Worm (Caenorhabditis elegans) whole organism, L3 larva: ENCODE results near the gene C09E7.10.

Experiments used
- ZK546.5 ChIP-seq: sonication (generic microtip); optimal IDR thresholded peaks from 2 replicates; lab custom pipeline; 2017; ENCODE audit warnings: missing biosample characterization, missing genetic modification characterization
- ceh-16 ChIP-seq: sonication (generic microtip); optimal IDR thresholded peaks from 2 replicates; lab custom pipeline; 2017; ENCODE audit warnings: missing biosample characterization, missing genetic modification characterization
- ceh-28 ChIP-seq: fragments of 150-350 bp; optimal IDR thresholded peaks from 2 replicates; lab custom pipeline; 2014; ENCODE audit warnings: missing biosample characterization, missing genetic modification reagents, missing genetic modification characterization
- ceh-82 ChIP-seq: fragments of 150-350 bp; optimal IDR thresholded peaks from 2 replicates; lab custom pipeline; 2014; ENCODE audit warnings: missing biosample characterization, missing genetic modification characterization
- daf-12 ChIP-seq: fragments of 150-350 bp; optimal IDR thresholded peaks from 2 replicates; lab custom pipeline; 2014; ENCODE audit warnings: missing biosample characterization, missing genetic modification reagents, missing genetic modification characterization
- egl-27 ChIP-seq: sonication (generic microtip); optimal IDR thresholded peaks from 4 replicates; lab custom pipeline; 2017; ENCODE audit warnings: missing biosample characterization, missing genetic modification reagents, missing genetic modification characterization
- egl-5 ChIP-seq: fragments of 150-350 bp; optimal IDR thresholded peaks from 2 replicates; lab custom pipeline; 2017; ENCODE audit warnings: missing biosample characterization, missing genetic modification reagents, missing genetic modification characterization, inconsistent platforms
- elt-1 ChIP-seq: fragments of 150-350 bp; optimal IDR thresholded peaks from 2 replicates; lab custom pipeline; 2014; ENCODE audit warnings: missing biosample characterization, missing genetic modification characterization
- elt-2 ChIP-seq: sonication (generic microtip); optimal IDR thresholded peaks from 2 replicates; lab custom pipeline; 2016; ENCODE audit warnings: missing genetic modification reagents, mild to moderate bottlenecking, missing genetic modification characterization, missing compliant biosample characterization
- eor-1 ChIP-seq, 2 experiments: fragments of 150-350 bp; optimal IDR thresholded peaks; 2 replicates each; lab custom pipeline; 2014 to 2018; ENCODE audit warnings: missing biosample characterization in 2 of 2, missing genetic modification characterization in 2 of 2
- fkh-10 ChIP-seq: sonication (generic microtip); optimal IDR thresholded peaks from 2 replicates; lab custom pipeline; 2017; ENCODE audit warnings: missing biosample characterization, missing genetic modification reagents, missing genetic modification characterization
- hmg-11 ChIP-seq: sonication (generic microtip); optimal IDR thresholded peaks from 2 replicates; lab custom pipeline; 2016; ENCODE audit warnings: missing genetic modification characterization, missing compliant biosample characterization
- jun-1 ChIP-seq: fragments of 150-350 bp; optimal IDR thresholded peaks from 2 replicates; lab custom pipeline; 2014; ENCODE audit warnings: missing biosample characterization, missing genetic modification reagents, missing genetic modification characterization
- lin-15B ChIP-seq: fragments of 150-350 bp; optimal IDR thresholded peaks from 2 replicates; lab custom pipeline; 2014; ENCODE audit warnings: missing biosample characterization, missing genetic modification characterization
- lsy-12 ChIP-seq: sonication (generic microtip); optimal IDR thresholded peaks from 2 replicates; lab custom pipeline; 2016; ENCODE audit warnings: mild to moderate bottlenecking, missing genetic modification characterization, missing compliant biosample characterization
- nfya-1 ChIP-seq: sonication (generic microtip); optimal IDR thresholded peaks from 2 replicates; lab custom pipeline; 2017; ENCODE audit warnings: missing genetic modification characterization, mild to moderate bottlenecking, missing compliant biosample characterization, antibody characterized with exemption, moderate library complexity; ENCODE audit not compliant: insufficient read depth
- nhr-12 ChIP-seq: fragments of 150-350 bp; optimal IDR thresholded peaks from 2 replicates; lab custom pipeline; 2014; ENCODE audit warnings: missing biosample characterization, missing genetic modification characterization
- nhr-23 ChIP-seq: fragments of 150-350 bp; optimal IDR thresholded peaks from 2 replicates; lab custom pipeline; 2014; ENCODE audit warnings: missing biosample characterization, missing genetic modification reagents, missing genetic modification characterization
- nhr-25 ChIP-seq: sonication (generic microtip); optimal IDR thresholded peaks from 2 replicates; lab custom pipeline; 2017; ENCODE audit warnings: missing biosample characterization, missing genetic modification characterization
- nhr-43 ChIP-seq: sonication (generic microtip); optimal IDR thresholded peaks from 2 replicates; lab custom pipeline; 2016; ENCODE audit warnings: mild to moderate bottlenecking, missing genetic modification characterization, missing compliant biosample characterization; ENCODE audit not compliant: poor library complexity, severe bottlenecking
- nhr-67 ChIP-seq: fragments of 150-350 bp; optimal IDR thresholded peaks from 2 replicates; lab custom pipeline; 2014; ENCODE audit warnings: missing biosample characterization, missing genetic modification characterization
- pha-4 ChIP-seq: fragments of 150-350 bp; optimal IDR thresholded peaks from 2 replicates; lab custom pipeline; 2014; ENCODE audit warnings: missing biosample characterization, missing genetic modification reagents, missing genetic modification characterization
- pqm-1 ChIP-seq: fragments of 150-350 bp; optimal IDR thresholded peaks from 2 replicates; lab custom pipeline; 2017; ENCODE audit warnings: missing biosample characterization, missing genetic modification characterization, inconsistent platforms
- sea-2 ChIP-seq: fragments of 150-350 bp; sonication (generic microtip); optimal IDR thresholded peaks from 4 replicates; lab custom pipeline; 2014; ENCODE audit warnings: missing biosample characterization, missing genetic modification reagents, missing genetic modification characterization
- snpc-4 ChIP-seq: fragments of 150-350 bp; optimal IDR thresholded peaks from 2 replicates; lab custom pipeline; 2014; ENCODE audit warnings: missing biosample characterization, missing genetic modification characterization
- tbx-2 ChIP-seq: sonication (generic microtip); optimal IDR thresholded peaks from 2 replicates; lab custom pipeline; 2016; ENCODE audit warnings: mild to moderate bottlenecking, missing genetic modification characterization, missing compliant biosample characterization
- unc-39 ChIP-seq: sonication (generic microtip); optimal IDR thresholded peaks from 4 replicates; lab custom pipeline; 2017; ENCODE audit warnings: missing biosample characterization, missing genetic modification characterization
- ztf-11 ChIP-seq: fragments of 150-350 bp; optimal IDR thresholded peaks from 2 replicates; lab custom pipeline; 2014; ENCODE audit warnings: missing biosample characterization, missing genetic modification characterization

Gene C09E7.10

DNA sequence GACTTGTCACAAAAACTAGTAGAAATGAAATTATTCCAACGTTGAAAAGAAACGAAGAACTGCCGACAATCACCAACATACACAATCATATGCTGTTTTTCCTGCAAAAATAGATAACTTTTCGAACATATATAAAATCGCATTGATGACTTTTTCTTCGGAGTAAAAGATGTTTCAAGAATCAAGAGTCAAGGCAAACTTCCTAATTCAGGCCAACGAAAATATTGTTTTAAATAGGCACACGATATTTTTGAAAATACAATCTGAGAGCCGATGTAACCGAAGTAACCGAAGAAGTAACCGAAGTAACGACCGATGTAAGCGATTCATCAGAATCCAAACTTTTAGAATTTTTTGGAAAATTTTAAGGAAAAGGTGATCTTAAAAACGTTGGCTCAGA lies at the start of gene C09E7.10:
TSS of gene C09E7.10 (minus strand) at position 101 of the 400 bp plus-strand sequence.
- TF ChIP-seq nhr-12 (tag; lab: Kevin White, UChicago) (no peak), nhr-23 (tag; lab: Kevin White, UChicago) (no peak), nhr-67 (no peak), sea-2 (GFP tag; lab: Kevin White, UChicago) (no peak), elt-2 (tag; lab: Kevin White, UChicago) (no peak)
- TF ChIP-seq, all 47 proteins: peak for 0

DNA sequence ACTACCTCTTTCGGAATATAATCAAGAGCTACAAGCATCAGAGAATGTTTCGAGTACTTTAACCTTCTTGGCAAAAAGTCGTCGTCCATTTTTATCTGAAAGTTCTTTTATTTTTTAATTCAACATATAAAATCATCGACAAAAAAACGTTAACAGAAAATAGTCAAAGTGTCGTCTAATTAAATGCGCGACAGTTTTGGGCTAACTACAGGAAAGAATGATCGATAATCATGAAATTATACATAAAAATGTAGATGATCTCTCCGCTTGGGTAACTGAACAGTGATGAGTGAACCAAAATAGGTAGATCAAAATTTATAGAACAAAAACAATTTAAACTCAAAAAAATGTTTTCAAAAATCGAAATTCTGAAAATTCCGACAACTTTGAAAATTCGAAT lies 38.6 kb upstream of the C09E7.10 start, which contains the start of gene C09E7.8:
TSS of gene C09E7.8 (minus strand) at position 101 of the 400 bp plus-strand sequence.
- TF ChIP-seq lsy-12 (tag; lab: Kevin White, UChicago) (no peak), elt-2 (tag; lab: Kevin White, UChicago) (no peak)

DNA sequence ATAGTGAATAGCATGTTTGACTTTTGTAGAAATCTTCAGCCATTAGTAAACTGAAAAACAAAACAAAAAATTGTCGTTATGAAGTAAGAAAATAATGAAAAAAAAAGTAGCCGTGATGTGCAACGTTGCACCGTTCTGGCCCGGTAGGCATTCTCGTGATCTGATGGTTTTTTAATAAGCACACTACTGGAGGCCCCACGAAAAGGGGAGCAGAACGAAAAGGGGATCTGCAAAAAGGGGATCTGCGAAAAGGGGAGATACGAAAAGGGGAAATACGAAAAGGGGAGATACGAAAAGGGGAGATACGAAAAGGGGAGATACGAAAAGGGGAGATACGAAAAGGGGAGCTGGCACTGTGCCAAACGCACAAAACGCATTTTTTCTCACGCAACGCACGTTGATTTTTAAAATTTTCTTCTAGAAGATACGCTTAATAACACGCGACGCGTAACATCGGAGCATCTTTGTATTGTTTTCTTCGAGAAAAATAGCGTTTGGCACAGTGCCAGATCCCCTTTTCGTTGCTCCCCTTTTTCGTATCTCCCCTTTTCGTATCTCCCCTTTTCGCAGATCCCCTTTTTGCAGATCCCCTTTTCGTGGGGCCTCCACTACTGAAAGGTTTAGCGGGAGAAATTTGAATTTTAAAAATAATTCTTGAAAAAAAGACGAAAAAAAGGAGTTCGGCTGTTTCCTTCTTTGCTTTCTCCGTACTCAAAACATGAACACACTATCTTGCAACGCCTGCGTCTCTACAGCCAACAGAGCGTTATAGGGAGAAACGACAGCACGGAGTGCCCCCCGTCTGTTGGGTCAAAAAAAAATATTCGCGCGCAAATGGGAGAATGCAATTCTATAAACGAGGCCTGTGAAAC lies 31.6 kb upstream of the C09E7.10 start, which contains the start of gene C09E7.7:
TSS of gene C09E7.7 (minus strand) at position 57 of the 872 bp plus-strand sequence.
- TF ChIP-seq hmg-11 (tag; lab: Kevin White, UChicago), result peak; percentile 11
- TF ChIP-seq lin-15B, result peak; percentile 21
- peak; percentile 36 for TF ChIP-seq elt-1 (tag; lab: Kevin White, UChicago)
- peak; percentile 50 for TF ChIP-seq nfya-1 (tag; lab: Kevin White, UChicago)
- peak; percentile 25 for TF ChIP-seq snpc-4 (tag; lab: Kevin White, UChicago)
- TF ChIP-seq pha-4 (tag; lab: Kevin White, UChicago), result peak; percentile 30
- peak; percentile 2 for TF ChIP-seq fkh-10 (GFP tag; lab: Kevin White, UChicago)
- peak; percentile 16 for TF ChIP-seq elt-2 (tag; lab: Kevin White, UChicago)
- TF ChIP-seq nhr-43 (tag; lab: Kevin White, UChicago), result peak; percentile 63
- TF ChIP-seq tbx-2 (tag; lab: Kevin White, UChicago), result peak; percentile 21
- peak; percentile 15 for TF ChIP-seq nhr-25 (tag; lab: Kevin White, UChicago)
- peak; percentile 0 for TF ChIP-seq ceh-28 (tag; lab: Kevin White, UChicago)

DNA sequence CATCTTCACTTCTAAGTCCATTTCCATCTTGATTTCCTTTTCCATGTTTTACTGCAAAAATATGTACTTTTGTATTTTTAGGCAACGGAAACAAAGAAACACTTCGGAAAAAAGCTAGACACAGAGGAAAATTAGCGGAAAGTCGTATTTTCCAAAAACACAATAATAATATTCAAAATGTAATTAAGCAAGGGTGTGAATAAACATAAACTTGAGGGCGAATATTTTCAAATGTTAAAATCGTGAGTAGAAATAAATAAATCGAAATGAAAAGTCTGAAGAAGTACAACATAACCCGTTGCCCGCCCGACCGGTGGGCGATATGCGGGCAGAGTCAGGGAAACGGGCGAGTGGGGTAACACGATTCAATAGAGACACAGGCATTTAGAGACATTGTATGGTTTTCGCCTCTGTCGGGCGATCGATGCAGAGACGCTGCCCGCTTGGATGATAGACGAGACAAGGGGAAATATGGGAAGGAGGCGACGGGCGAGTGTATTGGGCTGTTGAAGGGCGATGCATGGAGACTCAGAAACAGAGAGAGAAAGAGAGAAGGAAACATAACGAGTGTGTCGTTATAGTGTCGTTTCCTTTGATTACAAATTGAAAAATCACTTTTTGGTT lies 17.2 kb upstream of the C09E7.10 start, which contains the start of gene C09E7.4:
TSS of gene C09E7.4 (minus strand) at position 51 of the 624 bp plus-strand sequence.
- TF ChIP-seq ceh-28 (tag; lab: Kevin White, UChicago) (peak; percentile 29), ztf-11 (no peak), elt-2 (tag; lab: Kevin White, UChicago) (peak; percentile 29), lin-15B (peak; percentile 3), pha-4 (tag; lab: Kevin White, UChicago) (peak; percentile 29), nfya-1 (tag; lab: Kevin White, UChicago) (peak; percentile 52)
- TF ChIP-seq, all 47 proteins: peak for 5

DNA sequence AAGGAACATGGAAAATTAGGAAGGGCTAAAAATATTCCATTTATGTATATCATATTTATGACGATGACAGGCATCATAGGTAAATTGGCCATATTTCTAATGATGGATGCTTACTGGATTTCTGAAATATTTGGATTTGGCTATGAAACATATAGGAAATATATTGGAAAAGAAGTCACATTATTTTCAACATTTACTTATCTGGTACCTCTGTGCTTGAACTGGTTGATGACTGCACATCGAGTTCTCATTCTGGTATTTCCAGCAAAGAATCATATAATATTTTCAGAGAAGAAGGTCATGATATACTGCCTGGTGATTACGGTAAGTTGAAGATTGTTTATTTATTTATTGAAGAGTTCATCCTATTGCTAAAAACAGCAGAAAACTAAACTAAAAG lies 12.8 kb upstream of the C09E7.10 start, which contains the start of gene srxa-5:
TSS of gene srxa-5 (plus strand) at position 301 of the 400 bp plus-strand sequence.
- no peak for TF ChIP-seq unc-39 (tag; lab: Kevin White, UChicago)
- no peak for TF ChIP-seq ZK546.5 (tag; lab: Kevin White, UChicago)
- TF ChIP-seq daf-12 (tag; lab: Kevin White, UChicago), result no peak
- no peak for TF ChIP-seq snpc-4 (tag; lab: Kevin White, UChicago)
- no peak for TF ChIP-seq nhr-25 (tag; lab: Kevin White, UChicago)
- TF ChIP-seq lsy-12 (tag; lab: Kevin White, UChicago), result no peak
- TF ChIP-seq ceh-82 (tag; lab: Kevin White, UChicago), result no peak
- no peak for TF ChIP-seq eor-1 (tag; optimal IDR thresholded peaks at IDR 0.05; lab: Kevin White, UChicago)
- no peak for TF ChIP-seq egl-27 (tag; lab: Kevin White, UChicago)
- no peak for TF ChIP-seq ceh-28 (tag; lab: Kevin White, UChicago)
- no peak for TF ChIP-seq egl-5
- TF ChIP-seq lin-15B, result no peak
- no peak for TF ChIP-seq jun-1 (tag; lab: Kevin White, UChicago)
- TF ChIP-seq nhr-67, result no peak
- TF ChIP-seq nhr-43 (tag; lab: Kevin White, UChicago), result no peak
- no peak for TF ChIP-seq ceh-16
- TF ChIP-seq nfya-1 (tag; lab: Kevin White, UChicago), result no peak
- no peak for TF ChIP-seq nhr-12 (tag; lab: Kevin White, UChicago)
- no peak for TF ChIP-seq pqm-1 (tag; lab: Kevin White, UChicago)
- no peak for TF ChIP-seq sea-2 (GFP tag; lab: Kevin White, UChicago)
- TF ChIP-seq, all 47 proteins: peak for 0
